Worm (Caenorhabditis elegans) whole organism, L4/young adult: ENCODE measurements around the gene mrpl-55.
A peak's percentile ranks its signal among the peaks of the same experiment; 100 is the strongest.

Experiments
- W03F9.2 ChIP-seq: fragments of 150-350 bp; optimal IDR thresholded peaks from 2 replicates; lab custom pipeline; 2014; ENCODE audit warnings: missing biosample characterization, missing genetic modification characterization
- dao-5 ChIP-seq: sonication (generic microtip); optimal IDR thresholded peaks from 2 replicates; lab custom pipeline; 2016; ENCODE audit warnings: missing genotype, missing genetic modification characterization, moderate library complexity, missing compliant biosample characterization
- him-1 ChIP-seq: sonication (generic microtip); optimal IDR thresholded peaks from 2 replicates; lab custom pipeline; 2016; ENCODE audit warnings: missing genotype, missing genetic modification reagents, missing genetic modification characterization, missing compliant biosample characterization

mrpl-55 gene

ce11 chrIV:443622-444021 lies at the start of gene mrpl-55:
Gene mrpl-55, plus strand, starts transcription at chrIV:443985.
- no peak for TF ChIP-seq dao-5 (tag; lab: Kevin White, UChicago)
- TF ChIP-seq him-1: peak; percentile 39
- peak; percentile 89 for TF ChIP-seq W03F9.2

ce11 chrIV:396373-396772 lies 47.4 kb upstream of the mrpl-55 start, which contains the start of gene rrp-8:
Gene rrp-8, plus strand, starts transcription at chrIV:396545.
- no peak for TF ChIP-seq him-1

- no peak for TF ChIP-seq W03F9.2
- no peak for TF ChIP-seq him-1
- no peak for TF ChIP-seq dao-5 (tag; lab: Kevin White, UChicago)
Measured at ce11 chrIV:401395-401794, 42.4 kb upstream of the mrpl-55 start, which contains the start of gene gpa-4. Gene gpa-4, plus strand, starts transcription at chrIV:401695.

ce11 chrIV:408892-409291 lies 34.9 kb upstream of the mrpl-55 start:
- no peak for TF ChIP-seq W03F9.2

- no peak for TF ChIP-seq dao-5 (tag; lab: Kevin White, UChicago)
- TF ChIP-seq W03F9.2: no peak
- no peak for TF ChIP-seq him-1
Measured at ce11 chrIV:409935-410334, 33.9 kb upstream of the mrpl-55 start, which contains the start of gene kgb-1. Gene kgb-1, minus strand, starts transcription at chrIV:410035.

- TF ChIP-seq him-1: no peak
- peak; percentile 45 for TF ChIP-seq W03F9.2
- no peak for TF ChIP-seq dao-5 (tag; lab: Kevin White, UChicago)
Measured at ce11 chrIV:410420-410891, 33.3 kb upstream of the mrpl-55 start, which contains the start of gene T07A9.12. Gene T07A9.12, plus strand, starts transcription at chrIV:410867.

- TF ChIP-seq W03F9.2 (no peak), him-1 (no peak), dao-5 (tag; lab: Kevin White, UChicago) (no peak)
Measured at ce11 chrIV:419674-420073, 24.1 kb upstream of the mrpl-55 start, which contains the start of gene eri-1. Gene eri-1, minus strand, starts transcription at chrIV:419958.

ce11 chrIV:420686-421085 lies 23.1 kb upstream of the mrpl-55 start:
- TF ChIP-seq dao-5 (tag; lab: Kevin White, UChicago) (no peak), him-1 (no peak), W03F9.2 (no peak)

- TF ChIP-seq dao-5 (tag; lab: Kevin White, UChicago) (no peak), W03F9.2 (no peak), him-1 (no peak)
Measured at ce11 chrIV:422112-422511, 21.7 kb upstream of the mrpl-55 start.

ce11 chrIV:425052-425451 lies 18.7 kb upstream of the mrpl-55 start, which contains the start of gene daf-18:
Gene daf-18, minus strand, starts transcription at chrIV:425177.
- TF ChIP-seq him-1: no peak

ce11 chrIV:425546-425945 lies 18.2 kb upstream of the mrpl-55 start:
- TF ChIP-seq dao-5 (tag; lab: Kevin White, UChicago) (no peak), W03F9.2 (peak; percentile 67)

- no peak for TF ChIP-seq W03F9.2
- TF ChIP-seq him-1: no peak
- TF ChIP-seq dao-5 (tag; lab: Kevin White, UChicago): no peak
Measured at ce11 chrIV:425995-426394, 17.8 kb upstream of the mrpl-55 start, which contains the start of gene garr-1. Gene garr-1, plus strand, starts transcription at chrIV:426168.

- TF ChIP-seq dao-5 (tag; lab: Kevin White, UChicago) (no peak), W03F9.2 (no peak), him-1 (no peak)
Measured at ce11 chrIV:426597-426996, 17.2 kb upstream of the mrpl-55 start.

- TF ChIP-seq dao-5 (tag; lab: Kevin White, UChicago) (no peak), W03F9.2 (no peak), him-1 (no peak)
Measured at ce11 chrIV:427100-427908, 16.5 kb upstream of the mrpl-55 start.

- TF ChIP-seq him-1: no peak
- TF ChIP-seq W03F9.2: no peak
- TF ChIP-seq dao-5 (tag; lab: Kevin White, UChicago): no peak
Measured at ce11 chrIV:428869-429268, 14.9 kb upstream of the mrpl-55 start, which contains the start of gene Y66H1A.5. Gene Y66H1A.5, minus strand, starts transcription at chrIV:429133.
